Worm (Caenorhabditis elegans) whole organism, early embryonic: ENCODE data around the gene K05F1.6.

ENCODE experiments used
- B0310.2 ChIP-seq: sonication (generic microtip); optimal IDR thresholded peaks from 2 replicates; lab custom pipeline; 2016; ENCODE audit warnings: mild to moderate bottlenecking, missing genetic modification characterization, missing compliant biosample characterization
- F13C5.2 ChIP-seq: sonication (generic microtip); optimal IDR thresholded peaks from 2 replicates; lab custom pipeline; 2017; ENCODE audit warnings: mild to moderate bottlenecking, missing genetic modification characterization, inconsistent platforms, missing compliant biosample characterization
- aly-1 ChIP-seq: sonication (generic microtip); optimal IDR thresholded peaks from 2 replicates; lab custom pipeline; 2016; ENCODE audit warnings: missing genetic modification characterization, missing compliant biosample characterization
- ama-1 ChIP-seq: fragments of 150-350 bp; optimal IDR thresholded peaks from 2 replicates; lab custom pipeline; 2014
- ceh-13 ChIP-seq: fragments of 200-800 bp; sonication (Bioruptor generic); optimal IDR thresholded peaks from 2 replicates; lab custom pipeline; 2018; ENCODE audit warnings: mild to moderate bottlenecking, missing genetic modification characterization, missing compliant biosample characterization
- ceh-36 ChIP-seq: sonication (generic microtip); optimal IDR thresholded peaks from 2 replicates; lab custom pipeline; 2016; ENCODE audit warnings: missing genetic modification characterization, inconsistent platforms, missing compliant biosample characterization
- ets-7 ChIP-seq: sonication (generic microtip); optimal IDR thresholded peaks from 2 replicates; lab custom pipeline; 2016; ENCODE audit warnings: missing genotype, missing genetic modification characterization, missing compliant biosample characterization
- flt-1 ChIP-seq: fragments of 200-800 bp; sonication (Bioruptor generic); IDR thresholded peaks from 2 replicates; pipeline ENCODE4 v1.3.6; 2022; ENCODE audit warnings: missing genetic modification characterization, missing compliant biosample characterization
- hmbx-1 ChIP-seq: sonication (generic microtip); optimal IDR thresholded peaks from 2 replicates; lab custom pipeline; 2016; ENCODE audit warnings: mild to moderate bottlenecking, missing genetic modification characterization, missing compliant biosample characterization
- hmg-4 ChIP-seq: fragments of 200-800 bp; sonication (Bioruptor generic); optimal IDR thresholded peaks from 2 replicates; lab custom pipeline; 2018; ENCODE audit warnings: mild to moderate bottlenecking, missing genetic modification characterization, missing compliant biosample characterization
- hnd-1 ChIP-seq: sonication (generic microtip); optimal IDR thresholded peaks from 2 replicates; lab custom pipeline; 2016; ENCODE audit warnings: missing genetic modification characterization, missing compliant biosample characterization
- pes-1 ChIP-seq: fragments of 200-800 bp; sonication (Bioruptor generic); IDR thresholded peaks from 2 replicates; pipeline ENCODE4 v1.3.6; 2022; ENCODE audit warnings: missing genetic modification reagents, missing genetic modification characterization, missing compliant biosample characterization
- scrt-1 ChIP-seq: fragments of 200-800 bp; sonication (Bioruptor generic); IDR thresholded peaks from 2 replicates; pipeline ENCODE4 v1.3.6; 2022; ENCODE audit warnings: missing genetic modification characterization, missing compliant biosample characterization
- sea-1 ChIP-seq: fragments of 200-800 bp; sonication (Bioruptor generic); conservative IDR thresholded peaks from 2 replicates; pipeline ENCODE4 v1.3.6; 2022; ENCODE audit warnings: missing genetic modification characterization, missing compliant biosample characterization
- tbx-11 ChIP-seq: fragments of 200-800 bp; sonication (Bioruptor generic); IDR thresholded peaks from 2 replicates; pipeline ENCODE4 v1.3.6; 2022; ENCODE audit warnings: missing genetic modification characterization, missing compliant biosample characterization
- tbx-37 ChIP-seq: fragments of 200-800 bp; sonication (Bioruptor generic); conservative IDR thresholded peaks from 2 replicates; pipeline ENCODE4 v1.3.6; 2022; ENCODE audit warnings: missing genetic modification reagents, missing genetic modification characterization, missing compliant biosample characterization
- tra-4 ChIP-seq: sonication (generic microtip); optimal IDR thresholded peaks from 2 replicates; lab custom pipeline; 2017; ENCODE audit warnings: missing genetic modification characterization, missing compliant biosample characterization

The K05F1.6 gene

DNA sequence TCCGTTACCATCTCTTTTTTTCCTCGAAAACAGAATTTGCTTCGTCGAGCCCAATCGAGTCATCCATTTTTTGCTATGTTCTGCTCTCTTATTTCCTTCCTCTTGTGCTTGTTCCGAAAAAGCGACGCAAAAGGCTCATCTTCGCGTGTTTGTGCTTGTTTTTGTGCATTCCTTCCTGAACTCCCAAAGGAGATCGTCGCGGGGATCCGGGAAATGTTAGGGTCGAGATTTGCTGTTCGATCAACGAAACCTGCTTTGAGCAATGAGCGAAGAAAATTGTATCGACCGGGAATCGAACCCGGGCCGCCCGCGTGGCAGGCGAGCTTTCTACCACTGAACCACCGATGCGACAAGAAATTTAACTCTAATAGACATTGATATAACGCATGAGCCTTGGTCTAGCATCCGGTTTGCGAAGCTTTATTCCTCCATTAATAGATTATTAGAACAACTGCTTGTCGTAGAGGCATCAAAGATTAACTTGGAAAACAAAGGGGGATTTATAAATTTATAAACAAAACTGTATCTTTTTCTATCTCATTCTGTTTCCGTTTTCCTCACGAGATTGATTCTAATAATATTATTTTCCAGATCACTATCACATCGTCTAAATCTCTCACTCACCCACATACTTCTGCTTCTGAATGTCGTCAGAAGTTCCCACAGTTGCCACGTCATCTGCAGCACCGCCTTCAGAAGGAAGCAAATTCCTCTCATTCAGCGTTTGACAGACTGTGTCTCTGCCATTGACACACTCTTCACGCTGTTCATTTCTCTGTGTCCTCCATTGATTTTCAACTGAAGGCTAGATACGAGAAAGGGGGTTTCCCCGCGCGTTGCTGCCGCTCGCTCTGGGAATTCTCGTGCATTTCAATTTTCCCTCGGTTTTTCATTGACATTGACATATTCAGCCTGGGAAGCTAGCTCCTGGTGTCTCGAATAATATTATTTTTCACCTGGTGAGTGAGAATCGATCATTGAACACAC, at the start of gene K05F1.6:
K05F1.6 (plus strand) TSS at position 586 of the 987 bp plus-strand sequence.
- TF ChIP-seq ceh-36 (tag; lab: Kevin White, UChicago) (peak; percentile 58), B0310.2 (tag; lab: Kevin White, UChicago) (peak; percentile 77), hnd-1 (tag; lab: Kevin White, UChicago) (peak; percentile 38), ama-1 (lab: Kevin White, UChicago) (no peak), ets-7 (peak; percentile 58), scrt-1 (GFP tag; lab: Robert Waterston, UW) (peak; percentile 68), F13C5.2 (tag; lab: Kevin White, UChicago) (peak; percentile 3), aly-1 (peak; percentile 92), tra-4 (tag; lab: Kevin White, UChicago) (no peak), tbx-11 (GFP tag; lab: Robert Waterston, UW) (peak; percentile 71), tbx-37 (GFP tag; lab: Robert Waterston, UW) (peak; percentile 17; the same call in 1 of the 2 replicates), flt-1 (peak; percentile 9; the same call in 1 of the 2 replicates), sea-1 (GFP tag; lab: Robert Waterston, UW) (peak; percentile 59; the same call in 1 of the 2 replicates), pes-1 (GFP tag; lab: Robert Waterston, UW) (peak; percentile 79), ceh-13 (peak; percentile 42), hmbx-1 (tag; lab: Kevin White, UChicago) (peak; percentile 4), hmg-4 (GFP tag; lab: Kevin White, UChicago) (peak; percentile 88)

DNA sequence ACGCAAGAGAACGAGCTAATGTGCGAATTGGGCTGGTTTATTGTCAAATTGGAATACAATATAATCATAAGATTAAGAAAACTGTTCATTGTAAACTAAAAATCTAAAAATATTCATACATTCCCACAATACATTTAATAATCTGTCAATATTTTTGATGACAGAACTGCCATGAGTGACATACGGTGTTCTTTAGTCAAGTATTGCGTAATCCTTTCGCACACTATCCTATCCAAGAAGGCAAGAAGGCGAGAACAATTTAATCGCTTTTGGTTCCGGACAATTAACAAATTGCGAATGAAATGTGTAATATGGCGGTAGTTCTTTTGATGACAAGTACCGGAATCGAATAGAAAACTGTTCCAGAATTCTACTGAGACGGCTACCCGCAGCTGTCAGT, 47.4 kb upstream of the K05F1.6 start:
- TF ChIP-seq ceh-13 (no peak), ama-1 (lab: Kevin White, UChicago) (no peak), hmg-4 (GFP tag; lab: Kevin White, UChicago) (no peak), tbx-37 (GFP tag; lab: Robert Waterston, UW) (no peak), tra-4 (tag; lab: Kevin White, UChicago) (no peak), hnd-1 (tag; lab: Kevin White, UChicago) (no peak), ets-7 (no peak), aly-1 (no peak), ceh-36 (tag; lab: Kevin White, UChicago) (no peak), scrt-1 (GFP tag; lab: Robert Waterston, UW) (no peak)

DNA sequence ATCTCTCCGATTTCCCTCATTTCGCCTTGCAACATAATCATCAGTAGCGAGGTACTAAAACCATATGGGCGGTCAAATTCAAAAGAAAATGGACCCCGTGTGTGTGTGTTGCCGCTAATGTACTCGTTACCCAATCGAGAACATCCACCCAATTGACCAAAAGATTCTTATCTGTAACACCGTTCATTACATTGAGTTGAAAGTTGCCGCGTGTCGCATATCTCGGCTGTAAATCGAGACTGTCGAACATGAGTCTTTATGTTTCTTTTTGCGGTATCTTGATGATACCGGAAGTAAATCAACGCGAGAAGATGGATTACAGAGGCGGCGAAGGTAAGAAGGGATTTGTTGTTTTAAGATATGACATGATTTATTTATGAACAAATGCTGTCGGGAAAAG, 46.6 kb upstream of the K05F1.6 start:
- peak; percentile 77 for TF ChIP-seq ets-7
- no peak for TF ChIP-seq sea-1 (GFP tag; lab: Robert Waterston, UW)

DNA sequence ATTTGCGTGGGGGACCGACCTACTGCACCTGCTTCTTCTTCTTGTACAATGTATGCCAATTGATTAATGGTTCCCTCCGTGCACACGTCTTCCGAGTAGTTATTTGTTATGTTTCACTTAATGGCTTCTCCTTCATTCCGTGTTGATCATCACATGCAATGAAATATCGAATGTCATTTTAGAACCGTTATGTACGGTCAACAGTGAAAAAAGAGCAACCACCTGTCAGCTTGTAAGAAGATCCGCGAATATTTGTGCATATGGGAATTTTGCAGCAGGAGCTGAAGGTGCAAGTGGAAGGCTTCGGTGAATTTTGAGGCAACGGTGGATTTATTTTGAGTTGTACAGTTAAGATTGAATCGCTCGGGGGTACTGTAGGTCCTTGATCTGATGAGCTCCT, 45.7 kb upstream of the K05F1.6 start:
- TF ChIP-seq ceh-13, result no peak
- TF ChIP-seq hnd-1 (tag; lab: Kevin White, UChicago), result no peak
- no peak for TF ChIP-seq tra-4 (tag; lab: Kevin White, UChicago)
- TF ChIP-seq ets-7, result no peak
- no peak for TF ChIP-seq tbx-11 (GFP tag; lab: Robert Waterston, UW)
- no peak for TF ChIP-seq tbx-37 (GFP tag; lab: Robert Waterston, UW)
- no peak for TF ChIP-seq sea-1 (GFP tag; lab: Robert Waterston, UW)
- TF ChIP-seq ceh-36 (tag; lab: Kevin White, UChicago), result no peak
- no peak for TF ChIP-seq flt-1
- no peak for TF ChIP-seq F13C5.2 (tag; lab: Kevin White, UChicago)
- TF ChIP-seq scrt-1 (GFP tag; lab: Robert Waterston, UW), result no peak
- no peak for TF ChIP-seq ama-1 (lab: Kevin White, UChicago)

DNA sequence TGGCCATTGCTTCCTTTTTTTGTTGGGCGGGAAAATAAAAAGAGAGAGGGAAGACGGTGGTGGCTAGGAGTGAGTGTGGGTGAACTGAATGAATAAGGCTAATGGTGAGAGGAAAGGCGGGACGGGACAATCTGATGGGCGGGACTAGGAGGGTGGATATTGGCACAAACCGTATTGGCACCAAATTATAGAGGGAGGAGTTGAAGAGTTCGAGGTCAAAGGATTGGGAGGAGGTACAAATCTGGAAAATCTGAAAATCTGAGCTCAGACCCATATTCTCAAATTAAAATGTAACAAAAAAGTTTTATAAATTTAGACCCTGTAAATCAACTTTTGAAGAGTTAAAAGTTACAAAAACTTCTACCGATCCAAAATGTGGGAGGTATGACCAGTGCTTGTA, 43.5 kb upstream of the K05F1.6 start, which contains the start of gene hlh-14:
hlh-14 (minus strand) TSS at position 101 of the 400 bp plus-strand sequence.
- TF ChIP-seq scrt-1 (GFP tag; lab: Robert Waterston, UW) (no peak; the same call in 1 of the 2 replicates), ama-1 (lab: Kevin White, UChicago) (no peak), ets-7 (no peak), F13C5.2 (tag; lab: Kevin White, UChicago) (no peak), hnd-1 (tag; lab: Kevin White, UChicago) (no peak), flt-1 (no peak), hmg-4 (GFP tag; lab: Kevin White, UChicago) (no peak), aly-1 (no peak), ceh-13 (no peak), tra-4 (tag; lab: Kevin White, UChicago) (no peak), tbx-37 (GFP tag; lab: Robert Waterston, UW) (no peak), tbx-11 (GFP tag; lab: Robert Waterston, UW) (no peak), sea-1 (GFP tag; lab: Robert Waterston, UW) (no peak), B0310.2 (tag; lab: Kevin White, UChicago) (no peak), hmbx-1 (tag; lab: Kevin White, UChicago) (no peak), ceh-36 (tag; lab: Kevin White, UChicago) (no peak)

DNA sequence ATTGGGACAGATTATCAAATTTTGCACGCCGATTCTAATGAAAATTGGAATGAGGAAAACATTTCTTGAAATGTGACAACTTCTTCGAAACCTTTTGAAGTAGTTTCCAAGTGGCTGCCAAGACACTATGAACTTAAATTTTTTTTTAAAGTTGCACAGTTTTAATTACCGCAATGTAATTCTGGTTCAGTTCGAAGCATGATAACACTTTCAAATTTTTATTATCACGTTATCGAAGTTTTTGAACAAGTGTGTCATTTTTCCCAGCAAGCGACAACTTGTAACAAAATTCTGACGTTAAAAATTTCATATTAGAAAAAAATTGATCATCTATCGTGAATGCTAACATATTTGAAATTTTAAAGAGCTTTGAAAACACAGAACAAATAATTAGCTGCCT, 39.6 kb upstream of the K05F1.6 start:
- TF ChIP-seq tbx-11 (GFP tag; lab: Robert Waterston, UW) (no peak), ama-1 (lab: Kevin White, UChicago) (no peak), flt-1 (no peak), pes-1 (GFP tag; lab: Robert Waterston, UW) (no peak), sea-1 (GFP tag; lab: Robert Waterston, UW) (no peak), tbx-37 (GFP tag; lab: Robert Waterston, UW) (no peak), scrt-1 (GFP tag; lab: Robert Waterston, UW) (no peak), ets-7 (no peak), hnd-1 (tag; lab: Kevin White, UChicago) (no peak), aly-1 (no peak), F13C5.2 (tag; lab: Kevin White, UChicago) (no peak), hmbx-1 (tag; lab: Kevin White, UChicago) (no peak), B0310.2 (tag; lab: Kevin White, UChicago) (no peak), hmg-4 (GFP tag; lab: Kevin White, UChicago) (no peak), ceh-36 (tag; lab: Kevin White, UChicago) (no peak), ceh-13 (no peak), tra-4 (tag; lab: Kevin White, UChicago) (no peak)
